Fruit fly (Drosophila melanogaster): ENCODE measurements around the gene Ddr.

The Ddr gene

DNA sequence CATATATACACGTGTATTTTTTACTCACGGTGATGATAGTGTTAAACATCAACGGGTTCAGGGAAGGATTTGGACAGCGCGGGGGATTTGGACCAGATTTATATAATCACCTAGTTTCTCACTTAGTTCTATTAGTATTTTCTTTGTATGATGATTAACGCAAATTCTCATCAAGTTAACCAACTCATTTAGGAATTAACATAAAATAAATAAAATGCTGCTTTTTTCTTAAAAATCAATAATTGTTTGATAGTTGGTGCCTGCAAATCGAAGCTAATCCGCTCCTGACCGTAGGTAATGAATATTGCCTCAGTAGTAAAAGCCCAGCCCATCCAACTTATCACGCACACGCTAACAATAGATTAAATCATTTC is 98.9 kb downstream of the Ddr start (continued):
- TF ChIP-seq Xbp1 (GFP tag; optimal IDR thresholded peaks at IDR 0.05) (peak; percentile 72), Optix (GFP tag; IDR thresholded peaks at IDR 0.05) (peak; percentile 63; the same call in 2 of the 3 replicates), br (optimal IDR thresholded peaks at IDR 0.05) (no peak), gsb-n (tag; optimal IDR thresholded peaks at IDR 0.05) (peak; percentile 23), CG9797 (GFP tag; optimal IDR thresholded peaks at IDR 0.05) (no peak), mirr (GFP tag; optimal IDR thresholded peaks at IDR 0.05) (peak; percentile 25), CG13424 (tag; optimal IDR thresholded peaks at IDR 0.05) (peak; percentile 86), H15 (GFP tag; IDR thresholded peaks at IDR 0.05) (peak; percentile 73; the same call in 2 of the 3 replicates), CG4360 (GFP tag; IDR thresholded peaks at IDR 0.05) (no peak), luna (GFP tag; optimal IDR thresholded peaks at IDR 0.05) (peak; percentile 73), CG3163 (GFP tag; optimal IDR thresholded peaks at IDR 0.05) (peak; percentile 42), CG9609 (GFP tag; optimal IDR thresholded peaks at IDR 0.05) (peak; percentile 51), usp (GFP tag; optimal IDR thresholded peaks at IDR 0.05) (no peak), CG5180 (GFP tag; optimal IDR thresholded peaks at IDR 0.05) (peak; percentile 64), D (optimal IDR thresholded peaks at IDR 0.05) (no peak), D (GFP tag; optimal IDR thresholded peaks at IDR 0.05) (peak; percentile 63), CkIIα-i1 (GFP tag; IDR thresholded peaks at IDR 0.05) (no peak), CG1647 (GFP tag; optimal IDR thresholded peaks at IDR 0.05) (peak; percentile 69), gcm2 (GFP tag; optimal IDR thresholded peaks at IDR 0.05) (no peak), CG42726 (GFP tag; IDR thresholded peaks at IDR 0.05; ENCODE audit: partially characterized antibody) (no peak), gsb (GFP tag; IDR thresholded peaks at IDR 0.05) (peak; percentile 78), D19B (GFP tag; optimal IDR thresholded peaks at IDR 0.05) (peak; percentile 79), Ptx1 (GFP tag; IDR thresholded peaks at IDR 0.05) (peak; percentile 94), CG14050 (GFP tag; IDR thresholded peaks at IDR 0.05) (peak; percentile 70; the same call in 2 of the 3 replicates), caup (GFP tag; optimal IDR thresholded peaks at IDR 0.05; ENCODE audit: severe bottlenecking) (peak; percentile 84), CG10543 (GFP tag; optimal IDR thresholded peaks at IDR 0.05) (peak; percentile 90), CG12299 (tag; optimal IDR thresholded peaks at IDR 0.05) (peak; percentile 87), CG11085 (GFP tag; IDR thresholded peaks at IDR 0.05) (peak; percentile 76), Kr (GFP tag; optimal IDR thresholded peaks at IDR 0.05) (no peak), Dip3 (GFP tag; optimal IDR thresholded peaks at IDR 0.05) (peak; percentile 85), slbo (GFP tag; IDR thresholded peaks at IDR 0.05) (peak; percentile 94), CG34224 (GFP tag; IDR thresholded peaks at IDR 0.05; ENCODE audit: partially characterized antibody) (no peak), knrl (GFP tag; IDR thresholded peaks at IDR 0.05; ENCODE audit: partially characterized antibody) (peak; percentile 47; the same call in 1 of the 3 replicates), da (GFP tag; optimal IDR thresholded peaks at IDR 0.05) (peak; percentile 38), pb (GFP tag; optimal IDR thresholded peaks at IDR 0.05) (peak; percentile 54), Mes4 (GFP tag; optimal IDR thresholded peaks at IDR 0.05) (peak; percentile 16), salm (tag; optimal IDR thresholded peaks at IDR 0.05) (peak; percentile 42), chm (GFP tag; IDR thresholded peaks at IDR 0.05) (no peak), CG13287 (GFP tag; IDR thresholded peaks at IDR 0.05; ENCODE audit: partially characterized antibody) (no peak), Bgb (GFP tag; IDR thresholded peaks at IDR 0.05; ENCODE audit: partially characterized antibody) (peak; percentile 57), ash1 (GFP tag; optimal IDR thresholded peaks at IDR 0.05) (no peak), grn (GFP tag; optimal IDR thresholded peaks at IDR 0.05) (peak; percentile 89), CG2120 (GFP tag; optimal IDR thresholded peaks at IDR 0.05) (peak; percentile 97)

DNA sequence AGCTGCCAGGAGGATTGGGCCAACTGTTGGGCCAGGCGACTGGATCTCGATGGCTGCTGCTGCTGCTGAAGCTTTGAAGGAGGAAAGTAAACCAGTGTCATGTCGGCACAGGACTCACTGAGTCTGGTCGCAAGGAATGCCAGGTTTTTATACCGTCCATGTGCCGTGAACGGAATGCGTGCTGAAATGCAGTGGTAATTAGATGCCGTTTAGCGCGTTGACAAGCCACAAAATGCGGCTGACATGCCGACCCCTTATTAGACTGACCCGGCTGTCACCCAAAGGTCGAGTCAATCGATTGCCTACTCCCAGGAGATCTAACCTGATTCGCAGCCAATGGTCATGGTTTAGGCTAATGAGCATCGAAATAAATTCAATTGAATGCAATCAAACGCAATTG is 101.3 kb downstream of the Ddr start, which contains the start of gene ppk7:
Gene ppk7 (minus strand): TSS at position 101 of the 400 bp plus-strand sequence.
- no peak for TF ChIP-seq ind (GFP tag; optimal IDR thresholded peaks at IDR 0.05)
- TF ChIP-seq cwo (GFP tag; optimal IDR thresholded peaks at IDR 0.05) = no peak
- no peak for TF ChIP-seq NC2β (GFP tag; optimal IDR thresholded peaks at IDR 0.05)
- TF ChIP-seq CG18262 (tag; optimal IDR thresholded peaks at IDR 0.05) = no peak
- TF ChIP-seq CG4424 (GFP tag; optimal IDR thresholded peaks at IDR 0.05) = no peak
- no peak for TF ChIP-seq al (GFP tag; IDR thresholded peaks at IDR 0.05)
- TF ChIP-seq CG32532 (GFP tag; IDR thresholded peaks at IDR 0.05) = no peak
- TF ChIP-seq CG7963 (GFP tag; IDR thresholded peaks at IDR 0.05; ENCODE audit: partially characterized antibody) = no peak
- no peak for TF ChIP-seq Jarid2 (GFP tag; optimal IDR thresholded peaks at IDR 0.05)
- no peak for TF ChIP-seq sens-2 (GFP tag; IDR thresholded peaks at IDR 0.05)
- no peak for TF ChIP-seq CG15011 (GFP tag; optimal IDR thresholded peaks at IDR 0.05)
- no peak for TF ChIP-seq croc (GFP tag; conservative IDR thresholded peaks at IDR 0.05)
- TF ChIP-seq Sin3A (optimal IDR thresholded peaks at IDR 0.05) = no peak

Data from whole organism, embryonic.